Fruit fly (Drosophila melanogaster) whole organism, embryonic: ENCODE results near the gene Gfat2.

Experiments used
- CG10147 ChIP-seq: fragments of 200-800 bp; sonication (Bioruptor generic); optimal IDR thresholded peaks from 2 replicates; lab custom pipeline; 2019; ENCODE audit warnings: missing biosample characterization, mild to moderate bottlenecking, missing genetic modification characterization, moderate library complexity
- CG10274 ChIP-seq: fragments of 200-800 bp; sonication (Bioruptor generic); optimal IDR thresholded peaks from 3 replicates; lab custom pipeline; 2017; ENCODE audit warnings: missing biosample characterization, mild to moderate bottlenecking, missing genetic modification characterization
- CG14441 ChIP-seq: fragments of 200-800 bp; sonication (Bioruptor generic); IDR thresholded peaks from 2 replicates; pipeline ENCODE4 v1.3.6; 2022; ENCODE audit warnings: missing biosample characterization, missing genetic modification characterization
- CG16779 ChIP-seq: fragments of 200-800 bp; sonication (Bioruptor generic); IDR thresholded peaks from 2 replicates; pipeline ENCODE4 v1.3.6; 2022; ENCODE audit warnings: missing biosample characterization, missing genetic modification characterization
- CG17359 ChIP-seq: fragments of 200-800 bp; sonication (Bioruptor generic); optimal IDR thresholded peaks from 3 replicates; lab custom pipeline; 2018; ENCODE audit warnings: missing biosample characterization, mild to moderate bottlenecking, missing genetic modification characterization, moderate library complexity
- CG17612 ChIP-seq: fragments of 200-800 bp; sonication (Bioruptor generic); IDR thresholded peaks from 2 replicates; pipeline ENCODE4 v1.3.6; 2022; ENCODE audit warnings: missing biosample characterization, missing genetic modification characterization
- CG18599 ChIP-seq: fragments of 200-800 bp; sonication (Bioruptor generic); optimal IDR thresholded peaks from 3 replicates; lab custom pipeline; 2017; ENCODE audit warnings: missing biosample characterization, missing genetic modification characterization, mild to moderate bottlenecking, moderate library complexity, missing genetic modification reagents
- CG2129 ChIP-seq: fragments of 200-800 bp; sonication (Bioruptor generic); IDR thresholded peaks from 2 replicates; pipeline ENCODE4 v1.3.6; 2022; ENCODE audit warnings: missing biosample characterization, missing genetic modification characterization; ENCODE audit not compliant: partially characterized antibody
- CG32772 ChIP-seq: fragments of 200-800 bp; sonication (Bioruptor generic); IDR thresholded peaks from 2 replicates; pipeline ENCODE4 v1.3.6; 2022; ENCODE audit warnings: missing biosample characterization, missing genetic modification characterization
- CG6689 ChIP-seq: fragments of 200-800 bp; sonication (Bioruptor generic); IDR thresholded peaks from 2 replicates; pipeline ENCODE4 v1.3.6; 2022; ENCODE audit warnings: missing biosample characterization, missing genetic modification characterization
- Dref ChIP-seq: fragments of 200-800 bp; sonication (Bioruptor generic); IDR thresholded peaks from 2 replicates; pipeline ENCODE4 v1.3.6; 2022; ENCODE audit warnings: missing biosample characterization, missing genetic modification characterization
- Drgx ChIP-seq: fragments of 200-800 bp; sonication (Bioruptor generic); IDR thresholded peaks from 2 replicates; pipeline ENCODE4 v1.3.6; 2022; ENCODE audit warnings: missing biosample characterization, missing genetic modification characterization
- Ets65A ChIP-seq: fragments of 200-800 bp; sonication (Bioruptor generic); peaks from one replicate; lab custom pipeline; 2016; ENCODE audit warnings: missing biosample characterization, missing genetic modification characterization
- Fer3 ChIP-seq: fragments of 200-800 bp; sonication (Bioruptor generic); optimal IDR thresholded peaks from 2 replicates; lab custom pipeline; 2018; ENCODE audit warnings: missing biosample characterization, mild to moderate bottlenecking, missing genetic modification characterization, moderate library complexity
- HLH3B ChIP-seq: fragments of 200-800 bp; sonication (Bioruptor generic); IDR thresholded peaks from 2 replicates; pipeline ENCODE4 v1.3.6; 2022; ENCODE audit warnings: missing biosample characterization, missing genetic modification characterization
- HLH4C ChIP-seq: fragments of 200-800 bp; sonication (Bioruptor generic); IDR thresholded peaks from 3 replicates; pipeline ENCODE4 v1.3.6; 2022; ENCODE audit warnings: missing biosample characterization, missing genetic modification characterization; ENCODE audit not compliant: partially characterized antibody
- HmgZ ChIP-seq: fragments of 200-800 bp; sonication (Bioruptor generic); optimal IDR thresholded peaks from 2 replicates; lab custom pipeline; 2018; ENCODE audit warnings: missing biosample characterization, mild to moderate bottlenecking, missing genetic modification characterization
- Hmr ChIP-seq: fragments of 200-800 bp; sonication (Bioruptor generic); optimal IDR thresholded peaks from 3 replicates; lab custom pipeline; 2017; ENCODE audit warnings: mild to moderate bottlenecking, missing biosample characterization, missing genetic modification reagents, missing genetic modification characterization
- NC2α ChIP-seq: fragments of 200-800 bp; sonication (Bioruptor generic); optimal IDR thresholded peaks from 2 replicates; lab custom pipeline; 2016; ENCODE audit warnings: missing biosample characterization, missing genetic modification characterization
- Nf-YC ChIP-seq: fragments of 200-800 bp; optimal IDR thresholded peaks from 3 replicates; lab custom pipeline; 2019; ENCODE audit warnings: missing biosample characterization, mild to moderate bottlenecking, missing genetic modification characterization, moderate library complexity
- NfI ChIP-seq: fragments of 200-800 bp; sonication (Bioruptor generic); optimal IDR thresholded peaks from 3 replicates; lab custom pipeline; 2018; ENCODE audit warnings: missing biosample characterization, mild to moderate bottlenecking, missing genetic modification characterization, moderate library complexity
- Ptx1 ChIP-seq: fragments of 200-800 bp; sonication (Bioruptor generic); IDR thresholded peaks from 2 replicates; pipeline ENCODE4 v1.3.6; 2022; ENCODE audit warnings: missing biosample characterization, missing genetic modification characterization
- Sry-δ ChIP-seq: fragments of 200-800 bp; sonication (Bioruptor generic); optimal IDR thresholded peaks from 2 replicates; lab custom pipeline; 2016; ENCODE audit warnings: missing biosample characterization, missing genetic modification characterization
- Ssrp ChIP-seq: fragments of 200-800 bp; sonication (Bioruptor generic); optimal IDR thresholded peaks from 2 replicates; lab custom pipeline; 2018; ENCODE audit warnings: missing biosample characterization, mild to moderate bottlenecking, missing genetic modification characterization, moderate library complexity
- Stat92E ChIP-seq, 3 experiments: fragments of >200 bp in 2 of 3; fragments of 200-800 bp in 1 of 3; sonication (Bioruptor generic) in 1 of 3; optimal IDR thresholded peaks; 2 replicates each; lab custom pipeline; 2017 to 2019; ENCODE audit warnings: missing biosample characterization in 3 of 3, missing genetic modification characterization in 3 of 3, mild to moderate bottlenecking in 1 of 3, moderate library complexity in 1 of 3
- Trl ChIP-seq, 3 experiments: fragments of >200 bp in 2 of 3; fragments of 200-800 bp in 1 of 3; sonication (Bioruptor generic) in 1 of 3; optimal IDR thresholded peaks; 2 replicates in 1 of 3; 3 replicates in 2 of 3; lab custom pipeline; 2016 to 2017; ENCODE audit warnings: missing biosample characterization in 1 of 3, missing genetic modification characterization in 1 of 3
- amos ChIP-seq: fragments of 200-800 bp; sonication (Bioruptor generic); IDR thresholded peaks from 2 replicates; pipeline ENCODE4 v1.3.6; 2022; ENCODE audit warnings: missing biosample characterization, missing genetic modification characterization; ENCODE audit not compliant: partially characterized antibody
- ato ChIP-seq: fragments of 200-800 bp; sonication (Bioruptor generic); IDR thresholded peaks from 2 replicates; pipeline ENCODE4 v1.3.6; 2022; ENCODE audit warnings: missing biosample characterization, missing genetic modification characterization; ENCODE audit not compliant: partially characterized antibody
- cato ChIP-seq: fragments of 200-800 bp; sonication (Bioruptor generic); optimal IDR thresholded peaks from 2 replicates; lab custom pipeline; 2016; ENCODE audit warnings: missing biosample characterization, missing genetic modification characterization, borderline replicate concordance
- chinmo ChIP-seq: fragments of 200-800 bp; sonication (Bioruptor generic); IDR thresholded peaks from 4 replicates; pipeline ENCODE4 v1.3.6; 2022; ENCODE audit warnings: missing biosample characterization, missing genetic modification characterization; ENCODE audit not compliant: partially characterized antibody
- dmrt11E ChIP-seq: fragments of 200-800 bp; sonication (Bioruptor generic); optimal IDR thresholded peaks from 3 replicates; lab custom pipeline; 2018; ENCODE audit warnings: missing biosample characterization, mild to moderate bottlenecking, missing genetic modification characterization, moderate library complexity
- exex ChIP-seq: fragments of 200-800 bp; sonication (Bioruptor generic); optimal IDR thresholded peaks from 4 replicates; lab custom pipeline; 2018; ENCODE audit warnings: missing biosample characterization, mild to moderate bottlenecking, missing genetic modification characterization, moderate library complexity
- fd102C ChIP-seq: fragments of 200-800 bp; sonication (Bioruptor generic); optimal IDR thresholded peaks from 2 replicates; lab custom pipeline; 2018; ENCODE audit warnings: missing biosample characterization, mild to moderate bottlenecking, missing genetic modification characterization, moderate library complexity
- grau ChIP-seq: fragments of 200-800 bp; optimal IDR thresholded peaks from 3 replicates; lab custom pipeline; 2019; ENCODE audit warnings: missing biosample characterization, mild to moderate bottlenecking, missing genetic modification characterization, moderate library complexity
- ham ChIP-seq: fragments of 200-800 bp; sonication (Bioruptor generic); IDR thresholded peaks from 2 replicates; pipeline ENCODE4 v1.3.6; 2022; ENCODE audit warnings: missing biosample characterization, missing genetic modification characterization
- luna ChIP-seq: fragments of 200-800 bp; sonication (Bioruptor generic); optimal IDR thresholded peaks from 2 replicates; lab custom pipeline; 2016; ENCODE audit warnings: missing biosample characterization, missing genetic modification characterization
- nerfin-1 ChIP-seq: fragments of 200-800 bp; sonication (Bioruptor generic); optimal IDR thresholded peaks from 3 replicates; lab custom pipeline; 2019; ENCODE audit warnings: missing biosample characterization, mild to moderate bottlenecking, missing genetic modification characterization, moderate library complexity
- nmo ChIP-seq: fragments of 200-800 bp; sonication (Bioruptor generic); optimal IDR thresholded peaks from 2 replicates; lab custom pipeline; 2018; ENCODE audit warnings: missing biosample characterization, mild to moderate bottlenecking, missing genetic modification characterization, moderate library complexity
- pho ChIP-seq: fragments of 200-800 bp; sonication (Bioruptor generic); optimal IDR thresholded peaks from 2 replicates; lab custom pipeline; 2016; ENCODE audit warnings: missing biosample characterization, missing genetic modification characterization
- phol ChIP-seq: fragments of 200-800 bp; sonication (Bioruptor generic); optimal IDR thresholded peaks from 3 replicates; lab custom pipeline; 2018; ENCODE audit warnings: missing biosample characterization, mild to moderate bottlenecking, missing genetic modification characterization, moderate library complexity
- ro ChIP-seq: fragments of 200-800 bp; sonication (Bioruptor generic); IDR thresholded peaks from 2 replicates; pipeline ENCODE4 v1.3.6; 2022; ENCODE audit warnings: missing biosample characterization, missing genetic modification characterization
- row ChIP-seq: fragments of 200-800 bp; sonication (Bioruptor generic); IDR thresholded peaks from 3 replicates; pipeline ENCODE4 v1.3.6; 2022; ENCODE audit warnings: missing biosample characterization, missing genetic modification characterization
- sens-2 ChIP-seq: fragments of 200-800 bp; sonication (Bioruptor generic); IDR thresholded peaks from 2 replicates; pipeline ENCODE4 v1.3.6; 2022; ENCODE audit warnings: missing biosample characterization, missing genetic modification characterization
- sr ChIP-seq: fragments of 200-800 bp; sonication (Bioruptor generic); IDR thresholded peaks from 3 replicates; pipeline ENCODE4 v1.3.6; 2022; ENCODE audit warnings: missing biosample characterization, missing genetic modification characterization
- ssp ChIP-seq: fragments of 200-800 bp; sonication (Bioruptor generic); IDR thresholded peaks from 2 replicates; pipeline ENCODE4 v1.3.6; 2022; ENCODE audit warnings: missing biosample characterization, missing genetic modification characterization
- tup ChIP-seq: fragments of 200-800 bp; sonication (Bioruptor generic); optimal IDR thresholded peaks from 2 replicates; lab custom pipeline; 2016; ENCODE audit warnings: missing biosample characterization, mild to moderate bottlenecking, missing genetic modification characterization, moderate library complexity

Gfat2 gene

DNA sequence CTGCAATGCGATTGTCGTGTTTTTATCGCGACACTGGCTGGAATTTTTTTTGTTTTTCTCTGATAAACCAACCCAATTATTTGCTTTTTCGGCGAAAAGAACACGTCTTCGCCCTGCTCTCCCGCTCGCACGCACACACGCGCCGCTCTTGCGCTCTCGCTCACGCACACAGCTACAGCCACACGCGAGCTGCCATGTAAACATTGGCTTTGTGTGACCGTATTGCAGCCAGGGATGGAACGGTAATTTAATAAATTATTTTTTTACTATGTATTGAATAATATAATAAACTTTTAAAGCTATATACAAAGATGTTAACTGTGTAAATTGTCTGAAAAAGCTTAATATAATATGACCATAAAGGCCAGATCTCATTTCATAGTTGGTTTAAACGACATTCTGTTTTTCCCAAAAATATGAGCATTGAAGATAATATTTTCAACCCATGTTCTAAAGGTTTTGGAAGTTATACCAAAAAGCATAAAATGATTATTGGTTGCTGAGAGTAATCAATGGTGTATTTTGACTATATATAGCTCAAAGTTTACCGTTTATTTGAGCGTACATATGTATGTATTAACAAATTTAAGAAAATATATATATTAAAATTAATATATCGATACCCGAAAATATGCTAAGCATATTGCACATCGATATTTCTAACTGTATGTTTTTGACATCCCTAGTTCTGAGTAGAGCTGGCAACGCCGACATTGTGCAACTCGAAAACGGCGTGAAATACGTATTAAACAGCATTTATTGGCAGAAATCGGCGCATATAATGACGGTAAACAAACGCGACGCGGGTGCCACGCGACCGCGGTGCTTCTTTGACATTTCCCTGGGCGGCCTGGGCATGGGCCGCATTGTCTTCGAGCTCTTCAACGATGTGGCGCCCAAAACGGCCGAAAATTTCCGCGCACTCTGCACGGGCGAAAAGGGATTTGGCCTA lies at the start of gene Gfat2, which contains the start of gene Moca-cyp (continued):
- TF ChIP-seq HLH4C (peak; percentile 61; the same call in 2 of the 3 replicates), Hmr (peak; percentile 58), Ssrp (tag; lab: Kevin White, UChicago) (peak; percentile 49), phol (tag; lab: Kevin White, UChicago) (peak; percentile 84), ato (peak; percentile 27; the same call in 1 of the 2 replicates), pho (GFP tag; lab: Kevin White, UChicago) (peak; percentile 17), CG10147 (peak; percentile 6), luna (GFP tag; lab: Kevin White, UChicago) (no peak), dmrt11E (peak; percentile 58), ssp (GFP tag; lab: Robert Waterston, UW) (peak; percentile 49), row (GFP tag; lab: Robert Waterston, UW) (peak; percentile 84), Sry-δ (peak; percentile 71), CG2129 (0 out of 2 replicates have a peak, but pooled peaks have one; percentile 25), ham (no peak), NC2α (no peak), CG17359 (tag; lab: Kevin White, UChicago) (peak; percentile 39), amos (GFP tag; lab: Robert Waterston, UW) (peak; percentile 77), CG6689 (GFP tag; lab: Robert Waterston, UW) (peak; percentile 60), Ptx1 (GFP tag; lab: Robert Waterston, UW) (peak; percentile 61; the same call in 1 of the 2 replicates), Trl (optimal IDR thresholded peaks at IDR 0.05; lab: Kevin White, UChicago) (peak; percentile 57 to 80), Trl (GFP tag; optimal IDR thresholded peaks at IDR 0.05; lab: Kevin White, UChicago) (peak; percentile 5), Drgx (GFP tag; lab: Robert Waterston, UW) (peak; percentile 47), HLH3B (GFP tag; lab: Robert Waterston, UW) (peak; percentile 56), CG18599 (GFP tag; lab: Kevin White, UChicago) (peak; percentile 69), nerfin-1 (peak; percentile 60), Stat92E (GFP tag; optimal IDR thresholded peaks at IDR 0.05; lab: Kevin White, UChicago) (peak in 1 of 3 experiments; percentile 81), CG17612 (no peak), exex (tag; lab: Kevin White, UChicago) (peak; percentile 26), chinmo (GFP tag; lab: Robert Waterston, UW) (0 out of 4 replicates have a peak, but pooled peaks have one; percentile 55), cato (GFP tag; lab: Kevin White, UChicago) (peak; percentile 38), CG16779 (GFP tag; lab: Robert Waterston, UW) (peak; percentile 18; the same call in 1 of the 2 replicates), HmgZ (tag; lab: Kevin White, UChicago) (peak; percentile 32), Dref (GFP tag; lab: Robert Waterston, UW) (peak; percentile 74), sr (0 out of 3 replicates have a peak, but pooled peaks have one; percentile 11), Fer3 (peak; percentile 67), Ets65A (GFP tag; lab: Kevin White, UChicago) (peak; percentile 88), fd102C (GFP tag; lab: Kevin White, UChicago) (no peak), CG14441 (peak; percentile 71), grau (tag; lab: Kevin White, UChicago) (peak; percentile 71), CG10274 (GFP tag; lab: Kevin White, UChicago) (peak; percentile 33), CG32772 (GFP tag; lab: Robert Waterston, UW) (peak; percentile 64), tup (no peak), ro (GFP tag; lab: Robert Waterston, UW) (no peak), nmo (peak; percentile 76), Nf-YC (peak; percentile 67), sens-2 (GFP tag; lab: Robert Waterston, UW) (no peak), NfI (peak; percentile 72)
